Worm (Caenorhabditis elegans) whole organism, L3 larva: Measurements from ENCODE around the gene gen-1.

Experiments
- R02D3.7 ChIP-seq: fragments of 150-350 bp; optimal IDR thresholded peaks from 2 replicates; lab custom pipeline; 2014; ENCODE audit warnings: missing biosample characterization, missing genetic modification characterization
- ZK546.5 ChIP-seq: sonication (generic microtip); optimal IDR thresholded peaks from 2 replicates; lab custom pipeline; 2017; ENCODE audit warnings: missing biosample characterization, missing genetic modification characterization
- aly-2 ChIP-seq: fragments of 150-350 bp; optimal IDR thresholded peaks from 2 replicates; lab custom pipeline; 2014; ENCODE audit warnings: missing biosample characterization, missing genetic modification characterization
- ama-1 ChIP-seq: fragments of 150-350 bp; optimal IDR thresholded peaks from 2 replicates; lab custom pipeline; 2018
- ceh-16 ChIP-seq: sonication (generic microtip); optimal IDR thresholded peaks from 2 replicates; lab custom pipeline; 2017; ENCODE audit warnings: missing biosample characterization, missing genetic modification characterization
- ceh-28 ChIP-seq: fragments of 150-350 bp; optimal IDR thresholded peaks from 2 replicates; lab custom pipeline; 2014; ENCODE audit warnings: missing biosample characterization, missing genetic modification reagents, missing genetic modification characterization
- ceh-82 ChIP-seq: fragments of 150-350 bp; optimal IDR thresholded peaks from 2 replicates; lab custom pipeline; 2014; ENCODE audit warnings: missing biosample characterization, missing genetic modification characterization
- egl-27 ChIP-seq: sonication (generic microtip); optimal IDR thresholded peaks from 4 replicates; lab custom pipeline; 2017; ENCODE audit warnings: missing biosample characterization, missing genetic modification reagents, missing genetic modification characterization
- egl-5 ChIP-seq: fragments of 150-350 bp; optimal IDR thresholded peaks from 2 replicates; lab custom pipeline; 2017; ENCODE audit warnings: missing biosample characterization, missing genetic modification reagents, missing genetic modification characterization, inconsistent platforms
- elt-1 ChIP-seq: fragments of 150-350 bp; optimal IDR thresholded peaks from 2 replicates; lab custom pipeline; 2014; ENCODE audit warnings: missing biosample characterization, missing genetic modification characterization
- elt-2 ChIP-seq: sonication (generic microtip); optimal IDR thresholded peaks from 2 replicates; lab custom pipeline; 2016; ENCODE audit warnings: missing genetic modification reagents, mild to moderate bottlenecking, missing genetic modification characterization, missing compliant biosample characterization
- elt-3 ChIP-seq, 3 experiments: fragments of 150-350 bp in 1 of 3; sonication (generic microtip) in 2 of 3; optimal IDR thresholded peaks; 2 replicates in 2 of 3; 4 replicates in 1 of 3; lab custom pipeline; 2014 to 2017; ENCODE audit warnings: missing biosample characterization in 3 of 3, missing genetic modification characterization in 3 of 3
- eor-1 ChIP-seq, 2 experiments: fragments of 150-350 bp; optimal IDR thresholded peaks; 2 replicates each; lab custom pipeline; 2014 to 2018; ENCODE audit warnings: missing biosample characterization in 2 of 2, missing genetic modification characterization in 2 of 2
- fkh-10 ChIP-seq: sonication (generic microtip); optimal IDR thresholded peaks from 2 replicates; lab custom pipeline; 2017; ENCODE audit warnings: missing biosample characterization, missing genetic modification reagents, missing genetic modification characterization
- hmg-11 ChIP-seq: sonication (generic microtip); optimal IDR thresholded peaks from 2 replicates; lab custom pipeline; 2016; ENCODE audit warnings: missing genetic modification characterization, missing compliant biosample characterization
- jun-1 ChIP-seq: fragments of 150-350 bp; optimal IDR thresholded peaks from 2 replicates; lab custom pipeline; 2014; ENCODE audit warnings: missing biosample characterization, missing genetic modification reagents, missing genetic modification characterization
- lin-15B ChIP-seq: fragments of 150-350 bp; optimal IDR thresholded peaks from 2 replicates; lab custom pipeline; 2014; ENCODE audit warnings: missing biosample characterization, missing genetic modification characterization
- lin-39 ChIP-seq: fragments of 150-350 bp; optimal IDR thresholded peaks from 2 replicates; lab custom pipeline; 2018; ENCODE audit warnings: missing biosample characterization, missing genetic modification reagents, missing genetic modification characterization
- lsy-12 ChIP-seq: sonication (generic microtip); optimal IDR thresholded peaks from 2 replicates; lab custom pipeline; 2016; ENCODE audit warnings: mild to moderate bottlenecking, missing genetic modification characterization, missing compliant biosample characterization
- mdl-1 ChIP-seq: fragments of 150-350 bp; optimal IDR thresholded peaks from 2 replicates; lab custom pipeline; 2014; ENCODE audit warnings: missing biosample characterization, missing genetic modification characterization
- nfya-1 ChIP-seq: sonication (generic microtip); optimal IDR thresholded peaks from 2 replicates; lab custom pipeline; 2017; ENCODE audit warnings: missing genetic modification characterization, mild to moderate bottlenecking, missing compliant biosample characterization, antibody characterized with exemption, moderate library complexity; ENCODE audit not compliant: insufficient read depth
- nhr-11 ChIP-seq: fragments of 150-350 bp; optimal IDR thresholded peaks from 2 replicates; lab custom pipeline; 2014; ENCODE audit warnings: missing biosample characterization, missing genetic modification characterization
- nhr-12 ChIP-seq: fragments of 150-350 bp; optimal IDR thresholded peaks from 2 replicates; lab custom pipeline; 2014; ENCODE audit warnings: missing biosample characterization, missing genetic modification characterization
- nhr-23 ChIP-seq: fragments of 150-350 bp; optimal IDR thresholded peaks from 2 replicates; lab custom pipeline; 2014; ENCODE audit warnings: missing biosample characterization, missing genetic modification reagents, missing genetic modification characterization
- nhr-237 ChIP-seq: fragments of 150-350 bp; optimal IDR thresholded peaks from 2 replicates; lab custom pipeline; 2014; ENCODE audit warnings: missing biosample characterization, missing genetic modification characterization
- nhr-25 ChIP-seq: sonication (generic microtip); optimal IDR thresholded peaks from 2 replicates; lab custom pipeline; 2017; ENCODE audit warnings: missing biosample characterization, missing genetic modification characterization
- nhr-28 ChIP-seq: fragments of 150-350 bp; optimal IDR thresholded peaks from 2 replicates; lab custom pipeline; 2014; ENCODE audit warnings: missing biosample characterization, missing genetic modification characterization
- nhr-43 ChIP-seq: sonication (generic microtip); optimal IDR thresholded peaks from 2 replicates; lab custom pipeline; 2016; ENCODE audit warnings: mild to moderate bottlenecking, missing genetic modification characterization, missing compliant biosample characterization; ENCODE audit not compliant: poor library complexity, severe bottlenecking
- nhr-67 ChIP-seq: fragments of 150-350 bp; optimal IDR thresholded peaks from 2 replicates; lab custom pipeline; 2014; ENCODE audit warnings: missing biosample characterization, missing genetic modification characterization
- nhr-76 ChIP-seq: fragments of 150-350 bp; sonication (generic microtip); optimal IDR thresholded peaks from 5 replicates; lab custom pipeline; 2014; ENCODE audit warnings: missing biosample characterization, missing genetic modification characterization
- nhr-77 ChIP-seq: fragments of 150-350 bp; optimal IDR thresholded peaks from 2 replicates; lab custom pipeline; 2014; ENCODE audit warnings: missing biosample characterization, missing genetic modification characterization
- pha-4 ChIP-seq: fragments of 150-350 bp; optimal IDR thresholded peaks from 2 replicates; lab custom pipeline; 2014; ENCODE audit warnings: missing biosample characterization, missing genetic modification reagents, missing genetic modification characterization
- pqm-1 ChIP-seq: fragments of 150-350 bp; optimal IDR thresholded peaks from 2 replicates; lab custom pipeline; 2017; ENCODE audit warnings: missing biosample characterization, missing genetic modification characterization, inconsistent platforms
- sea-2 ChIP-seq: fragments of 150-350 bp; sonication (generic microtip); optimal IDR thresholded peaks from 4 replicates; lab custom pipeline; 2014; ENCODE audit warnings: missing biosample characterization, missing genetic modification reagents, missing genetic modification characterization
- skn-1 ChIP-seq: fragments of 150-350 bp; optimal IDR thresholded peaks from 2 replicates; lab custom pipeline; 2014; ENCODE audit warnings: missing biosample characterization, missing genetic modification characterization
- snpc-4 ChIP-seq: fragments of 150-350 bp; optimal IDR thresholded peaks from 2 replicates; lab custom pipeline; 2014; ENCODE audit warnings: missing biosample characterization, missing genetic modification characterization
- tbx-2 ChIP-seq: sonication (generic microtip); optimal IDR thresholded peaks from 2 replicates; lab custom pipeline; 2016; ENCODE audit warnings: mild to moderate bottlenecking, missing genetic modification characterization, missing compliant biosample characterization
- unc-39 ChIP-seq: sonication (generic microtip); optimal IDR thresholded peaks from 4 replicates; lab custom pipeline; 2017; ENCODE audit warnings: missing biosample characterization, missing genetic modification characterization
- unc-62 ChIP-seq: fragments of 150-350 bp; sonication (generic microtip); optimal IDR thresholded peaks from 4 replicates; lab custom pipeline; 2014; ENCODE audit warnings: missing biosample characterization, missing genetic modification reagents, missing genetic modification characterization
- zag-1 ChIP-seq: fragments of 150-350 bp; optimal IDR thresholded peaks from 2 replicates; lab custom pipeline; 2014; ENCODE audit warnings: missing biosample characterization, missing genetic modification characterization
- ztf-11 ChIP-seq: fragments of 150-350 bp; optimal IDR thresholded peaks from 2 replicates; lab custom pipeline; 2014; ENCODE audit warnings: missing biosample characterization, missing genetic modification characterization
- ztf-4 ChIP-seq: fragments of 150-350 bp; optimal IDR thresholded peaks from 2 replicates; lab custom pipeline; 2014; ENCODE audit warnings: missing biosample characterization, missing genetic modification characterization

The gen-1 gene

DNA sequence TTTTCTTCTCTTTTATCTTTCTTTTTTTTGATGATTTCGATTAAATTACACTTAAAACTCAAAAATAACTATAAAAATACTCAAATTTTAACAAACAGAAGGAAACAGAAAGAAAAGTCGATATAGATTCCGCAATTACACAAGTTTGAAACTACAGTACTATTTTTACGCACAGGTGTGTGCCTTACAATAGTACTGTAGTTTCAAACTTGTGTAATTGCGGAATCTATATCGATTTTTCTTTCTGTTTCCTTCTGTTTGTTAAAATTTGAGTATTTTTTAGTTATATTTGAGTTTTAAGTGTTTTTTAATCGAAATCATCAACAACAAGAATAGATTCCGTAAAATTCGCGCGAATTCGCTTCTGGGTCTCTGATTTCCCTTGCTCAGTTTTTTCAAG, 35.1 kb upstream of the gen-1 start:
- TF ChIP-seq sea-2 (GFP tag; lab: Kevin White, UChicago) (no peak), mdl-1 (tag; lab: Kevin White, UChicago) (no peak), nhr-43 (no peak), tbx-2 (tag; lab: Kevin White, UChicago) (no peak), elt-1 (tag; lab: Kevin White, UChicago) (no peak), jun-1 (no peak), eor-1 (tag; optimal IDR thresholded peaks at IDR 0.05; lab: Kevin White, UChicago) (no peak), ztf-11 (tag; lab: Kevin White, UChicago) (no peak), nhr-77 (tag; lab: Kevin White, UChicago) (no peak), unc-39 (tag; lab: Kevin White, UChicago) (no peak), ama-1 (lab: Kevin White, UChicago) (no peak), nhr-237 (tag; lab: Kevin White, UChicago) (no peak)

DNA sequence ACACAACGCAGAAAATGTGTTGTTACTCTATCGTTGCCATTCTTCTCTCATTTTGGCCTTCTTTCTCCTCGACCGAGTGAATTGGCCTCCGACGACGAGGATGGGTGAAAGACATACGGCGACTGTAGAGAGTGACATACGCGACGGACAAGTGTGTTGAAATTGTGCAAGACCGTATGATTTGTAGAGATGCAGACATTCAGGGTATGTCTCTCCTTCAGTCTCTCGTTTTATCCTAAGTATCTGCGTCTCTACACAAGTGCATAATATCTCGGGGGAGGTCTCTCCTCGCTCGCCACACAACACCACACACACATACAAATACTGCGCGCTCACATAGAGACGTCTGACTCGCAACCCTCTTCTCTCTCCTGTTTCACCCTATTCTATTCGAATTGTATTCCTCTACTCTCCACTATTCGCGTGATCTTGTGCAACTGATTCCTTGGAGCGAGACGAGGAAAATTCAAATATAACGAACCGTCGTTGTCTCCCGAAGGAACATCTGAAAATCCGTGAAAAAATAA, 32.2 kb upstream of the gen-1 start, which contains the start of gene hmg-1.2:
Gene hmg-1.2, plus strand, starts transcription at position 311 of the 527 bp plus-strand sequence.
- peak; percentile 66 for TF ChIP-seq elt-2 (tag; lab: Kevin White, UChicago)
- TF ChIP-seq ceh-16 = no peak
- TF ChIP-seq egl-27 (tag; lab: Kevin White, UChicago) = peak; percentile 33
- TF ChIP-seq fkh-10 (GFP tag; lab: Kevin White, UChicago) = no peak
- no peak for TF ChIP-seq ceh-82
- peak; percentile 87 for TF ChIP-seq nhr-25 (tag; lab: Kevin White, UChicago)
- TF ChIP-seq unc-62 (GFP tag; lab: Kevin White, UChicago) = peak; percentile 85
- TF ChIP-seq lin-39 (tag; lab: Kevin White, UChicago) = peak; percentile 70
- no peak for TF ChIP-seq nhr-76 (tag; lab: Kevin White, UChicago)
- TF ChIP-seq lin-15B (tag; lab: Kevin White, UChicago) = peak; percentile 48
- TF ChIP-seq egl-5 (tag; lab: Kevin White, UChicago) = peak; percentile 71
- TF ChIP-seq aly-2 (tag; lab: Kevin White, UChicago) = no peak
- no peak for TF ChIP-seq ZK546.5
- TF ChIP-seq sea-2 (GFP tag; lab: Kevin White, UChicago) = no peak
- TF ChIP-seq tbx-2 (tag; lab: Kevin White, UChicago) = peak; percentile 34
- TF ChIP-seq ztf-11 (tag; lab: Kevin White, UChicago) = no peak
- peak in 1 of 3 experiments; percentile 44 for TF ChIP-seq elt-3 (tag; optimal IDR thresholded peaks at IDR 0.05; lab: Kevin White, UChicago)
- no peak for TF ChIP-seq skn-1
- peak; percentile 98 for TF ChIP-seq hmg-11
- TF ChIP-seq lsy-12 (tag; lab: Kevin White, UChicago) = peak; percentile 88
- TF ChIP-seq snpc-4 (tag; lab: Kevin White, UChicago) = peak; percentile 65
- TF ChIP-seq nhr-23 = peak; percentile 88
- peak; percentile 89 for TF ChIP-seq nfya-1 (tag; lab: Kevin White, UChicago)
- TF ChIP-seq ztf-4 (tag; lab: Kevin White, UChicago) = no peak
- peak; percentile 49 for TF ChIP-seq elt-1 (tag; lab: Kevin White, UChicago)
- peak; percentile 47 for TF ChIP-seq zag-1 (tag; lab: Kevin White, UChicago)
- peak; percentile 88 for TF ChIP-seq jun-1
- TF ChIP-seq pqm-1 (tag; lab: Kevin White, UChicago) = peak; percentile 52
- peak; percentile 44 for TF ChIP-seq pha-4 (tag; lab: Kevin White, UChicago)
- TF ChIP-seq R02D3.7 (tag; lab: Kevin White, UChicago) = peak; percentile 67
- peak; percentile 24 for TF ChIP-seq nhr-11 (tag; lab: Kevin White, UChicago)
- peak; percentile 76 for TF ChIP-seq ceh-28 (tag; lab: Kevin White, UChicago)
- TF ChIP-seq nhr-77 (tag; lab: Kevin White, UChicago) = peak; percentile 2
- TF ChIP-seq nhr-43 = peak; percentile 48

DNA sequence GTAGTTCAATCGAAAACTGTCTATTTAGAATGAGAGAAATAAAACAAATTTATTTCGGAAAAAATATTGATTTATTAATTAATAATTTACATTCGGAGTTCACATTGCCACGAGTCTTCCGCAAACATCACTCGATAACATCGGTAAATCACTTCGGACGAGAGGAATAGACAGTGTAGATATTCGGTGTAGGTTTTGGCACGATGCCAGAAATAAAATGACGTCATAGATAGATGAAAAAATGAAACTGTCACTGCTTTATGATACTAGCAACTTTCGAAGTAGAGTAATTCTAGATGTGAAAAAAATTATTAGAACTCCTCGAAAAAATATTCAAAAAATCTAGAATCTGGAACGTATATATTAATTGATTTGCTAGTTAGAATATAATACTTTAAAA, 31.5 kb upstream of the gen-1 start:
- TF ChIP-seq nhr-67 (tag; lab: Kevin White, UChicago) (no peak), lsy-12 (tag; lab: Kevin White, UChicago) (no peak), nhr-12 (tag; lab: Kevin White, UChicago) (no peak), nhr-43 (no peak), ceh-16 (no peak), ztf-11 (tag; lab: Kevin White, UChicago) (no peak), ztf-4 (tag; lab: Kevin White, UChicago) (no peak), nhr-28 (tag; lab: Kevin White, UChicago) (no peak)
